Fruit fly (Drosophila melanogaster) S2 (cell line): ENCODE measurements around the gene CG13403.

Experiments
- CG8478 ChIP-seq: fragments of >200 bp; optimal IDR thresholded peaks from 2 replicates; lab custom pipeline; 2018
- CTCF ChIP-seq, 2 experiments: fragments of >200 bp; optimal IDR thresholded peaks; 2 replicates each; lab custom pipeline; 2018

CG13403 gene

dm6 chrX:14174456-14174855 is 17.4 kb downstream of the CG13403 start, which contains the start of gene CG1368:
Gene CG1368 (plus strand): TSS chrX:14174756.
- TF ChIP-seq CG8478 (lab: Kevin White, UChicago), result no peak

dm6 chrX:14173654-14174053 is 18.2 kb downstream of the CG13403 start:
- TF ChIP-seq CG8478 (lab: Kevin White, UChicago) (no peak), CTCF (optimal IDR thresholded peaks at IDR 0.05; lab: Kevin White, UChicago) (no peak)

DNA sequence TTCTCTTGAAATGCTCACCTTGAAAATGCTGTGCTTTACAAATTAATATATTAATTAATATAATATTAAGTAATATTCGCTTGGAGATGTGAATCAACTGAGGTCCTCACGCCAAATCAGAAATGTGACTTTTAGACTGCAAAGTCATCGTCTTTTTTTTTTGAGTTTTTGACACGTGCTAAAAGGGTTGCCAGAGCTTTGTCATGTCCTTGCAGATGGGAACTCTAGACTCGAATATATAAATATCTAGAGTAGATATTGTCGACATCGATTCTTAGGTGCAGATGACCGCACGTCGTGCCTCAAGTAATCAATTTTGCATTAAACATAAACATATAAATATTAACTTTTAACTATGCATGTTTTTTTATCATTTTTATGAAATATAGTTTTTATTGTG is 19.3 kb downstream of the CG13403 start, which contains the start of gene betaNACtes1:
betaNACtes1 (minus strand) TSS at position 101 of the 400 bp plus-strand sequence.
- no peak for TF ChIP-seq CTCF (optimal IDR thresholded peaks at IDR 0.05; lab: Kevin White, UChicago)

dm6 chrX:14169068-14169642 is 22.7 kb downstream of the CG13403 start, which contains the start of gene CG12480:
Gene CG12480 (plus strand): TSS chrX:14169592.
- TF ChIP-seq CTCF (optimal IDR thresholded peaks at IDR 0.05; lab: Kevin White, UChicago) (no peak), CG8478 (lab: Kevin White, UChicago) (no peak)

DNA sequence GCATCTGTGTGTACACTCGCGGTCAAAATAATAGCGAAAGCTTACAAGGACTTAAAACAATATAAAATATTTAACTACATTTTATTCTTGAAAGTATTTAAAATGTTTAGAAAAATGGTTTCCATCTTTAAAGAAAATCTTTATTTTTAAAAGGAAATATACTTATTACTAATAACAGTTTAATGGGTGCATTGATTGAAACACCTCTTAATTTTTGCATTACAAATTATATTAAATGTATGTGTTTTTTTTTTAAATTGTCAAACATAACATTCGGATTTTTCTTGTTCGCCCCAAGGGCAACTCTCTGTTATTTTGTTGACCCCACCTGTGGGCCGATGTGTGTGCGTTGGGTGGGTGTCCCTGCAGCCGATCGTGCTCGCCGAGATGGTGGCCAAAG is 38.1 kb downstream of the CG13403 start:
- TF ChIP-seq CTCF (optimal IDR thresholded peaks at IDR 0.05; lab: Kevin White, UChicago) (no peak), CG8478 (lab: Kevin White, UChicago) (no peak)

DNA sequence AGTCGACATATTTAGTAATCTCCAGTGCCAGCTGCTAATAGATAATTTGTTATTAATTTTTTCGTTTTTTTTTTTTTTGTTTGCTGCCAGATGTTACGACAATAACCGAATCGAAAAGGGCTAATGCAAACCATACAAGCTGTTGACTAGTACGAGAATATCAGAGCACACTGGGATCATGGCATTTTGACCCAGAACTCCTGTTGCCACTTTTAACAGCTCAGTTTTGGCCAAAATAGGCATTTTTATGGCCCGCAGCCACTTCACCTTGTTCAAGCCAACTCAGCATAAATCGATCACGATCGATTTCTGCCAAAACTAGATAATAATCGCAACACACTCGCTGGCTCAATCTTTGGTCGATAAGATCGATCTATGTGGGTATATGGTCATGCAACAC is 39.9 kb downstream of the CG13403 start, which contains the start of gene CG12479:
CG12479 (minus strand) TSS at position 101 of the 400 bp plus-strand sequence.
- TF ChIP-seq CG8478 (lab: Kevin White, UChicago) (no peak), CTCF (optimal IDR thresholded peaks at IDR 0.05; lab: Kevin White, UChicago) (no peak)

DNA sequence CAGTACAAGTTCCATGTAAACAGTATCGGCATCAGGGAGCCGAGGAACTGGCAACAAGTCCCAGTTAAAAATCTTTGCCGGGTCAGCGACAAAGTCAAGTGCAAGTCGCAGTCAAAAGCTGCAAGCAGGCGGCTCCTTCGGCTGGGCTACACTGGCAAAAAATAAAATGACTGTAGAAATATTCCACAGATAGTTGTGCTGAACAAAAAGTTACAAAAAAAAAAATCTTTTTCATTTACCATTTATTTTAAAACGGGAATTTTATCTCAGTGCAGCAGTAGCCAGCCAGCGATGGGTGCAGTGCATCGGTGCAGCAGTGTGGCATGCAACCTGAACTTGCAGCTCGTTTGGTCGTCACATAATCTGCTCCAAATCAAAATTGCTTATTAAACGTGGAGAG is 42.5 kb downstream of the CG13403 start:
- TF ChIP-seq CG8478 (lab: Kevin White, UChicago) (no peak), CTCF (optimal IDR thresholded peaks at IDR 0.05; lab: Kevin White, UChicago) (no peak)

- no peak for TF ChIP-seq CG8478 (lab: Kevin White, UChicago)
- TF ChIP-seq CTCF (optimal IDR thresholded peaks at IDR 0.05; lab: Kevin White, UChicago), result no peak
These were observed 43.6 kb downstream of the CG13403 start for dm6 chrX:14148171-14148570.
